Fruit fly (Drosophila melanogaster) whole organism, pupa: Measurements from ENCODE around the gene CG42751.

ENCODE experiments used
- CG10348 ChIP-seq: fragments of 200-800 bp; sonication (Bioruptor generic); IDR thresholded peaks from 2 replicates; pipeline ENCODE4 v1.3.6; 2022; ENCODE audit warnings: missing biosample characterization, missing genetic modification characterization
- CG12605 ChIP-seq: fragments of 200-800 bp; sonication (Bioruptor generic); IDR thresholded peaks from 2 replicates; pipeline ENCODE4 v1.3.6; 2022; ENCODE audit warnings: missing biosample characterization, missing genetic modification characterization
- CG13204 ChIP-seq: fragments of 200-800 bp; sonication (Bioruptor generic); optimal IDR thresholded peaks from 2 replicates; lab custom pipeline; 2018; ENCODE audit warnings: missing biosample characterization, mild to moderate bottlenecking, missing genetic modification characterization, moderate library complexity
- CG14655 ChIP-seq: fragments of 200-800 bp; sonication (Bioruptor generic); optimal IDR thresholded peaks from 3 replicates; lab custom pipeline; 2017; ENCODE audit warnings: mild to moderate bottlenecking, missing biosample characterization, missing genetic modification reagents, missing genetic modification characterization
- CG15710 ChIP-seq: fragments of 200-800 bp; sonication (Bioruptor generic); optimal IDR thresholded peaks from 2 replicates; lab custom pipeline; 2018; ENCODE audit warnings: missing biosample characterization, mild to moderate bottlenecking, missing genetic modification characterization, moderate library complexity
- CG17806 ChIP-seq: fragments of 200-800 bp; sonication (Bioruptor generic); optimal IDR thresholded peaks from 2 replicates; lab custom pipeline; 2018; ENCODE audit warnings: missing biosample characterization, mild to moderate bottlenecking, missing genetic modification characterization, moderate library complexity
- CG32121 ChIP-seq: fragments of 200-800 bp; sonication (Bioruptor generic); IDR thresholded peaks from 2 replicates; pipeline ENCODE4 v1.3.6; 2022; ENCODE audit warnings: missing biosample characterization, missing genetic modification characterization
- CG34367 ChIP-seq: fragments of 200-800 bp; sonication (Bioruptor generic); optimal IDR thresholded peaks from 2 replicates; lab custom pipeline; 2018; ENCODE audit warnings: missing biosample characterization, mild to moderate bottlenecking, missing genetic modification characterization
- CG4496 ChIP-seq: fragments of 200-800 bp; sonication (Bioruptor generic); IDR thresholded peaks from 3 replicates; pipeline ENCODE4 v1.3.6; 2022; ENCODE audit warnings: missing biosample characterization, missing genetic modification characterization
- CG8159 ChIP-seq: fragments of 200-800 bp; sonication (Bioruptor generic); optimal IDR thresholded peaks from 3 replicates; lab custom pipeline; 2018; ENCODE audit warnings: missing biosample characterization, mild to moderate bottlenecking, missing genetic modification characterization, moderate library complexity
- CG8301 ChIP-seq: fragments of 200-800 bp; sonication (Bioruptor generic); optimal IDR thresholded peaks from 2 replicates; lab custom pipeline; 2018; ENCODE audit warnings: missing biosample characterization, mild to moderate bottlenecking, missing genetic modification characterization
- CG9948 ChIP-seq: fragments of 200-800 bp; sonication (Bioruptor generic); optimal IDR thresholded peaks from 2 replicates; lab custom pipeline; 2018; ENCODE audit warnings: missing biosample characterization, mild to moderate bottlenecking, missing genetic modification characterization, moderate library complexity
- D1 ChIP-seq: fragments of 200-800 bp; sonication (Bioruptor generic); optimal IDR thresholded peaks from 2 replicates; lab custom pipeline; 2018; ENCODE audit warnings: missing biosample characterization, mild to moderate bottlenecking, missing genetic modification characterization, moderate library complexity
- EcR ChIP-seq: fragments of 200-800 bp; sonication (Bioruptor generic); optimal IDR thresholded peaks from 3 replicates; lab custom pipeline; 2019; ENCODE audit warnings: missing biosample characterization, missing genetic modification characterization, mild to moderate bottlenecking, moderate library complexity, missing genetic modification reagents
- Ets98B ChIP-seq: fragments of 200-800 bp; sonication (Bioruptor generic); IDR thresholded peaks from 2 replicates; pipeline ENCODE4 v1.3.6; 2022; ENCODE audit warnings: missing biosample characterization, missing genetic modification characterization
- Pif1A ChIP-seq: fragments of 200-800 bp; sonication (Bioruptor generic); optimal IDR thresholded peaks from 3 replicates; lab custom pipeline; 2016; ENCODE audit warnings: missing biosample characterization, missing genetic modification characterization
- Pif1B ChIP-seq: fragments of 200-800 bp; sonication (Bioruptor generic); optimal IDR thresholded peaks from 3 replicates; lab custom pipeline; 2016; ENCODE audit warnings: missing biosample characterization, missing genetic modification characterization
- Snoo ChIP-seq: fragments of 200-800 bp; sonication (Bioruptor generic); optimal IDR thresholded peaks from 3 replicates; lab custom pipeline; 2017; ENCODE audit warnings: missing biosample characterization, mild to moderate bottlenecking, missing genetic modification characterization, inconsistent platforms
- fd96Ca ChIP-seq: fragments of 200-800 bp; sonication (Bioruptor generic); IDR thresholded peaks from 3 replicates; pipeline ENCODE4 v1.3.6; 2022; ENCODE audit warnings: missing biosample characterization, missing genetic modification characterization
- gl ChIP-seq: fragments of 200-800 bp; sonication (Bioruptor generic); optimal IDR thresholded peaks from 2 replicates; lab custom pipeline; 2018; ENCODE audit warnings: missing biosample characterization, mild to moderate bottlenecking, missing genetic modification characterization
- rn ChIP-seq: fragments of 200-800 bp; sonication (Bioruptor generic); IDR thresholded peaks from 2 replicates; pipeline ENCODE4 v1.3.6; 2022; ENCODE audit warnings: missing biosample characterization, missing genetic modification characterization

The CG42751 gene

dm6 chr2L:11812781-11813664, 40.2 kb upstream of the CG42751 start:
- TF ChIP-seq Pif1B (no peak), CG32121 (GFP tag; lab: Robert Waterston, UW) (0 out of 2 replicates have a peak, but pooled peaks have one; percentile 13), CG12605 (GFP tag; lab: Robert Waterston, UW) (no peak), CG8159 (tag; lab: Kevin White, UChicago) (no peak), CG34367 (tag; lab: Kevin White, UChicago) (no peak), Pif1A (GFP tag; lab: Kevin White, UChicago) (no peak), CG9948 (tag; lab: Kevin White, UChicago) (no peak), CG8301 (tag; lab: Kevin White, UChicago) (peak; percentile 18), Snoo (tag; lab: Kevin White, UChicago) (no peak), CG14655 (peak; percentile 26), CG17806 (no peak)

- no peak for TF ChIP-seq CG9948 (tag; lab: Kevin White, UChicago)
- peak; percentile 1 for TF ChIP-seq CG8159 (tag; lab: Kevin White, UChicago)
These were observed 39.6 kb upstream of the CG42751 start, which contains the start of gene CycY for dm6 chr2L:11813665-11814087. CycY (minus strand) TSS chr2L:11813780.

dm6 chr2L:11816376-11816775, 36.9 kb upstream of the CG42751 start:
- TF ChIP-seq CG15710 (tag; lab: Kevin White, UChicago) (peak; percentile 30), CG10348 (GFP tag; lab: Robert Waterston, UW) (no peak), CG4496 (peak; percentile 88), CG14655 (peak; percentile 61), CG9948 (tag; lab: Kevin White, UChicago) (no peak), gl (tag; lab: Kevin White, UChicago) (peak; percentile 48), CG12605 (GFP tag; lab: Robert Waterston, UW) (peak; percentile 62), CG34367 (tag; lab: Kevin White, UChicago) (peak; percentile 54), CG8301 (tag; lab: Kevin White, UChicago) (peak; percentile 43), CG13204 (no peak), Ets98B (GFP tag; lab: Robert Waterston, UW) (peak; percentile 43), rn (peak; percentile 40; the same call in 1 of the 2 replicates), CG32121 (GFP tag; lab: Robert Waterston, UW) (peak; percentile 51), Pif1A (GFP tag; lab: Kevin White, UChicago) (peak; percentile 72), EcR (no peak), fd96Ca (GFP tag; lab: Robert Waterston, UW) (peak; percentile 58; the same call in 2 of the 3 replicates), CG8159 (tag; lab: Kevin White, UChicago) (peak; percentile 30), Snoo (tag; lab: Kevin White, UChicago) (no peak), CG17806 (peak; percentile 23), Pif1B (peak; percentile 19), D1 (tag; lab: Kevin White, UChicago) (no peak)

- TF ChIP-seq Pif1A (GFP tag; lab: Kevin White, UChicago) = no peak
- TF ChIP-seq rn = no peak
- TF ChIP-seq CG12605 (GFP tag; lab: Robert Waterston, UW) = no peak
- TF ChIP-seq CG8159 (tag; lab: Kevin White, UChicago) = no peak
- no peak for TF ChIP-seq CG10348 (GFP tag; lab: Robert Waterston, UW)
- TF ChIP-seq D1 (tag; lab: Kevin White, UChicago) = no peak
- TF ChIP-seq Pif1B = no peak
- TF ChIP-seq CG9948 (tag; lab: Kevin White, UChicago) = no peak
- TF ChIP-seq Ets98B (GFP tag; lab: Robert Waterston, UW) = no peak
- TF ChIP-seq CG13204 = no peak
- TF ChIP-seq CG15710 (tag; lab: Kevin White, UChicago) = no peak
- TF ChIP-seq gl (tag; lab: Kevin White, UChicago) = no peak
- TF ChIP-seq CG17806 = no peak
- no peak for TF ChIP-seq CG34367 (tag; lab: Kevin White, UChicago)
- no peak for TF ChIP-seq EcR
- no peak for TF ChIP-seq CG4496
- no peak for TF ChIP-seq Snoo (tag; lab: Kevin White, UChicago)
These were observed 29.6 kb upstream of the CG42751 start for dm6 chr2L:11823470-11824162.

dm6 chr2L:11829277-11829676, 24.0 kb upstream of the CG42751 start, which contains the start of gene esc:
esc (minus strand) TSS chr2L:11829405.
- TF ChIP-seq D1 (tag; lab: Kevin White, UChicago) (no peak), Pif1B (no peak), CG14655 (no peak), CG17806 (no peak), CG12605 (GFP tag; lab: Robert Waterston, UW) (no peak), CG34367 (tag; lab: Kevin White, UChicago) (no peak), CG8301 (tag; lab: Kevin White, UChicago) (no peak), rn (no peak), EcR (no peak), CG10348 (GFP tag; lab: Robert Waterston, UW) (no peak), Ets98B (GFP tag; lab: Robert Waterston, UW) (no peak), CG8159 (tag; lab: Kevin White, UChicago) (no peak), fd96Ca (GFP tag; lab: Robert Waterston, UW) (no peak)
